Worm (Caenorhabditis elegans) whole organism, L1 larva: ENCODE data around the gene T24E12.10.

ENCODE experiments used
- C16A3.4 ChIP-seq: fragments of 150-350 bp; optimal IDR thresholded peaks from 2 replicates; lab custom pipeline; 2014; ENCODE audit warnings: missing biosample characterization, missing genetic modification characterization
- C34B4.2 ChIP-seq: sonication (generic microtip); optimal IDR thresholded peaks from 2 replicates; lab custom pipeline; 2017; ENCODE audit warnings: mild to moderate bottlenecking, missing genetic modification characterization, missing compliant biosample characterization
- F16B12.6 ChIP-seq: fragments of 150-350 bp; optimal IDR thresholded peaks from 2 replicates; lab custom pipeline; 2014; ENCODE audit warnings: missing biosample characterization, missing genetic modification characterization
- Y116A8C.19 ChIP-seq: sonication (generic microtip); optimal IDR thresholded peaks from 2 replicates; lab custom pipeline; 2016; ENCODE audit warnings: missing compliant biosample characterization, missing genetic modification characterization, borderline replicate concordance
- alr-1 ChIP-seq: fragments of 200-800 bp; sonication (Bioruptor generic); optimal IDR thresholded peaks from 2 replicates; lab custom pipeline; 2018; ENCODE audit warnings: borderline replicate concordance, mild to moderate bottlenecking, missing genetic modification characterization, missing compliant biosample characterization
- aly-2 ChIP-seq: fragments of 150-350 bp; optimal IDR thresholded peaks from 2 replicates; lab custom pipeline; 2014; ENCODE audit warnings: missing biosample characterization, missing genetic modification characterization
- ama-1 ChIP-seq: fragments of 150-350 bp; optimal IDR thresholded peaks from 2 replicates; lab custom pipeline; 2014
- blmp-1 ChIP-seq: fragments of 150-350 bp; optimal IDR thresholded peaks from 2 replicates; lab custom pipeline; 2014; ENCODE audit warnings: missing biosample characterization, missing genetic modification characterization
- ceh-63 ChIP-seq: fragments of 200-800 bp; sonication (Bioruptor generic); optimal IDR thresholded peaks from 2 replicates; lab custom pipeline; 2018; ENCODE audit warnings: mild to moderate bottlenecking, missing genetic modification characterization, missing compliant biosample characterization
- ceh-88 ChIP-seq: fragments of 200-800 bp; sonication (Bioruptor generic); IDR thresholded peaks from 2 replicates; pipeline ENCODE4 v1.3.6; 2022; ENCODE audit warnings: missing genetic modification characterization, missing compliant biosample characterization
- ceh-90 ChIP-seq: sonication (generic microtip); optimal IDR thresholded peaks from 2 replicates; lab custom pipeline; 2016; ENCODE audit warnings: missing genetic modification characterization, missing compliant biosample characterization
- ces-1 ChIP-seq: fragments of 150-350 bp; optimal IDR thresholded peaks from 2 replicates; lab custom pipeline; 2014; ENCODE audit warnings: missing biosample characterization, missing genetic modification reagents, missing genetic modification characterization
- dsc-1 ChIP-seq: sonication (generic microtip); optimal IDR thresholded peaks from 2 replicates; lab custom pipeline; 2016; ENCODE audit warnings: mild to moderate bottlenecking, missing genetic modification characterization, missing compliant biosample characterization
- efl-1 ChIP-seq, 4 experiments: fragments of 150-350 bp; optimal IDR thresholded peaks in 3 of 4; peaks in 1 of 4; 1 replicate in 1 of 4; 2 replicates in 3 of 4; lab custom pipeline; 2014; ENCODE audit warnings: missing biosample characterization in 2 of 4, missing genetic modification characterization in 2 of 4, missing genetic modification reagents in 2 of 4
- egl-27 ChIP-seq, 2 experiments: fragments of 150-350 bp in 1 of 2; sonication (generic microtip); optimal IDR thresholded peaks; 3 replicates each; lab custom pipeline; 2017 to 2018; ENCODE audit warnings: missing biosample characterization in 2 of 2, missing genetic modification characterization in 2 of 2, missing genetic modification reagents in 2 of 2
- elt-2 ChIP-seq: sonication (generic microtip); optimal IDR thresholded peaks from 2 replicates; lab custom pipeline; 2016; ENCODE audit warnings: missing genetic modification characterization, mild to moderate bottlenecking, inconsistent platforms, missing compliant biosample characterization, missing genetic modification reagents
- elt-3 ChIP-seq, 6 experiments: fragments of 150-350 bp in 1 of 6; sonication (generic microtip); optimal IDR thresholded peaks; 2 replicates each; lab custom pipeline; 2017 to 2018; ENCODE audit warnings: missing biosample characterization in 6 of 6, missing genetic modification characterization in 6 of 6, inconsistent platforms in 1 of 6
- fkh-4 ChIP-seq: sonication (generic microtip); optimal IDR thresholded peaks from 2 replicates; lab custom pipeline; 2016; ENCODE audit warnings: missing compliant biosample characterization, missing genetic modification characterization, borderline replicate concordance
- fkh-8 ChIP-seq: sonication (generic microtip); optimal IDR thresholded peaks from 2 replicates; lab custom pipeline; 2016; ENCODE audit warnings: mild to moderate bottlenecking, missing genetic modification characterization, missing compliant biosample characterization
- hpl-2 ChIP-seq: fragments of 150-350 bp; optimal IDR thresholded peaks from 2 replicates; lab custom pipeline; 2014; ENCODE audit warnings: missing biosample characterization, missing genetic modification reagents, missing genetic modification characterization
- irx-1 ChIP-seq: sonication (generic microtip); optimal IDR thresholded peaks from 2 replicates; lab custom pipeline; 2016; ENCODE audit warnings: missing genetic modification characterization, missing compliant biosample characterization
- jun-1 ChIP-seq: fragments of 150-350 bp; optimal IDR thresholded peaks from 2 replicates; lab custom pipeline; 2014; ENCODE audit warnings: missing biosample characterization, missing genetic modification reagents, missing genetic modification characterization
- lin-14 ChIP-seq: fragments of 200-800 bp; sonication (Bioruptor generic); optimal IDR thresholded peaks from 2 replicates; lab custom pipeline; 2018; ENCODE audit warnings: mild to moderate bottlenecking, missing genetic modification characterization, moderate library complexity, missing compliant biosample characterization
- lin-15B ChIP-seq: fragments of 150-350 bp; sonication (generic microtip); optimal IDR thresholded peaks from 3 replicates; lab custom pipeline; 2014; ENCODE audit warnings: missing biosample characterization, missing genetic modification characterization
- lin-35 ChIP-seq, 2 experiments: fragments of 150-350 bp; optimal IDR thresholded peaks; 2 replicates each; lab custom pipeline; 2014; ENCODE audit warnings: missing biosample characterization in 2 of 2, missing genetic modification characterization in 2 of 2, missing genetic modification reagents in 2 of 2
- lin-39 ChIP-seq: fragments of 150-350 bp; optimal IDR thresholded peaks from 2 replicates; lab custom pipeline; 2014; ENCODE audit warnings: missing biosample characterization, missing genetic modification reagents, missing genetic modification characterization
- lir-3 ChIP-seq: sonication (generic microtip); optimal IDR thresholded peaks from 2 replicates; lab custom pipeline; 2016; ENCODE audit warnings: mild to moderate bottlenecking, missing genetic modification characterization, moderate library complexity, missing compliant biosample characterization; ENCODE audit not compliant: poor library complexity
- mab-9 ChIP-seq: fragments of 200-800 bp; sonication (Bioruptor generic); IDR thresholded peaks from 2 replicates; pipeline ENCODE4 v1.3.6; 2022; ENCODE audit warnings: missing genetic modification reagents, missing genetic modification characterization, missing compliant biosample characterization
- mep-1 ChIP-seq: fragments of 150-350 bp; optimal IDR thresholded peaks from 2 replicates; lab custom pipeline; 2014; ENCODE audit warnings: missing biosample characterization, missing genetic modification characterization
- nhr-11 ChIP-seq: fragments of 150-350 bp; optimal IDR thresholded peaks from 2 replicates; lab custom pipeline; 2014; ENCODE audit warnings: missing biosample characterization, missing genetic modification characterization
- nhr-12 ChIP-seq: sonication (generic microtip); optimal IDR thresholded peaks from 2 replicates; lab custom pipeline; 2017; ENCODE audit warnings: missing biosample characterization, missing genetic modification characterization
- nhr-19 ChIP-seq: fragments of 200-800 bp; sonication (Bioruptor generic); conservative IDR thresholded peaks from 2 replicates; pipeline ENCODE4 v1.3.6; 2022; ENCODE audit warnings: missing genetic modification characterization, missing compliant biosample characterization
- nhr-20 ChIP-seq: sonication (generic microtip); optimal IDR thresholded peaks from 2 replicates; lab custom pipeline; 2016; ENCODE audit warnings: mild to moderate bottlenecking, missing genetic modification characterization, missing compliant biosample characterization
- nhr-28 ChIP-seq: fragments of 150-350 bp; optimal IDR thresholded peaks from 2 replicates; lab custom pipeline; 2014; ENCODE audit warnings: missing biosample characterization, missing genetic modification characterization
- nhr-47 ChIP-seq: sonication (generic microtip); optimal IDR thresholded peaks from 2 replicates; lab custom pipeline; 2016; ENCODE audit warnings: mild to moderate bottlenecking, missing genetic modification characterization, moderate library complexity, missing compliant biosample characterization
- nhr-84 ChIP-seq: sonication (generic microtip); optimal IDR thresholded peaks from 2 replicates; lab custom pipeline; 2017; ENCODE audit warnings: missing biosample characterization, missing genetic modification characterization
- nhr-90 ChIP-seq: sonication (generic microtip); optimal IDR thresholded peaks from 2 replicates; lab custom pipeline; 2016; ENCODE audit warnings: mild to moderate bottlenecking, missing genetic modification characterization, missing compliant biosample characterization; ENCODE audit not compliant: poor library complexity
- pqm-1 ChIP-seq: sonication (generic microtip); optimal IDR thresholded peaks from 3 replicates; lab custom pipeline; 2017; ENCODE audit warnings: missing biosample characterization, missing genetic modification characterization
- snpc-4 ChIP-seq: fragments of 150-350 bp; optimal IDR thresholded peaks from 2 replicates; lab custom pipeline; 2014; ENCODE audit warnings: missing biosample characterization, missing genetic modification characterization
- sox-4 ChIP-seq: sonication (generic microtip); optimal IDR thresholded peaks from 2 replicates; lab custom pipeline; 2016; ENCODE audit warnings: missing genetic modification characterization, missing compliant biosample characterization
- sptf-1 ChIP-seq: fragments of 150-350 bp; optimal IDR thresholded peaks from 2 replicates; lab custom pipeline; 2014; ENCODE audit warnings: missing biosample characterization, missing genetic modification characterization
- sup-37 ChIP-seq: fragments of 200-800 bp; sonication (Bioruptor generic); optimal IDR thresholded peaks from 2 replicates; lab custom pipeline; 2018; ENCODE audit warnings: mild to moderate bottlenecking, missing genetic modification characterization, missing compliant biosample characterization
- swsn-7 ChIP-seq: sonication (generic microtip); optimal IDR thresholded peaks from 2 replicates; lab custom pipeline; 2016; ENCODE audit warnings: missing genetic modification characterization, missing compliant biosample characterization
- unc-62 ChIP-seq: fragments of 150-350 bp; optimal IDR thresholded peaks from 2 replicates; lab custom pipeline; 2014; ENCODE audit warnings: missing biosample characterization, missing genetic modification reagents, missing genetic modification characterization
- unc-98 ChIP-seq: fragments of 200-800 bp; sonication (Bioruptor generic); IDR thresholded peaks from 2 replicates; pipeline ENCODE4 v1.3.6; 2022; ENCODE audit warnings: missing genetic modification characterization, missing compliant biosample characterization
- vab-15 ChIP-seq: sonication (generic microtip); optimal IDR thresholded peaks from 2 replicates; lab custom pipeline; 2017; ENCODE audit warnings: missing genotype, mild to moderate bottlenecking, missing genetic modification characterization, missing compliant biosample characterization
- xbp-1 ChIP-seq: sonication (generic microtip); optimal IDR thresholded peaks from 2 replicates; lab custom pipeline; 2016; ENCODE audit warnings: missing genetic modification characterization, missing compliant biosample characterization
- zip-4 ChIP-seq: fragments of 200-800 bp; sonication (Bioruptor generic); optimal IDR thresholded peaks from 2 replicates; lab custom pipeline; 2018; ENCODE audit warnings: mild to moderate bottlenecking, missing genetic modification characterization, moderate library complexity, missing compliant biosample characterization
- ztf-4 ChIP-seq: fragments of 150-350 bp; optimal IDR thresholded peaks from 2 replicates; lab custom pipeline; 2014; ENCODE audit warnings: missing biosample characterization, missing genetic modification characterization

T24E12.10 gene

DNA sequence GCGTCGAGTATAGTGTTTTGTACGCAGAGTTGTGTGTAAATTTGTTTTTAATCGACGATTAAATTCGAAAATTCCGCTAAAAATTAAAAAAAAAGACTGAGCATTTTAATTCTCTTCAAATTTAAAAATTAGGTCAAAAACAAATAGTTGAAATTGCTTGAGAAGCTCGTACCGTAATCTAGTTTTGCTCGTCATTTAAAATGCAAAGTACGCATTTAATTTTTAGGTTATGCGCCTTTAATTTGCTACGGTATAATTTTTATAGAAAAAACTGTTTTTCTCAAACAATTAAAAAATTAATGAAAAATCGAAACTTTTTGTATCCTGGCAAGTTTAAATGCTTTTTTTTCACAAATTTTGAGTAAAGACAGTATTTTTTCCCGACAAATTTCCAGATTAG lies 35.6 kb upstream of the T24E12.10 start:
- TF ChIP-seq jun-1 (tag; lab: Kevin White, UChicago), result no peak
- TF ChIP-seq lin-35 (GFP tag; optimal IDR thresholded peaks at IDR 0.05; lab: Kevin White, UChicago), result no peak
- no peak for TF ChIP-seq lir-3 (tag; lab: Kevin White, UChicago)
- TF ChIP-seq alr-1 (tag; lab: Kevin White, UChicago), result no peak
- TF ChIP-seq F16B12.6 (tag; lab: Kevin White, UChicago), result no peak
- TF ChIP-seq unc-62 (GFP tag; lab: Kevin White, UChicago), result no peak
- no peak for TF ChIP-seq vab-15 (tag; lab: Kevin White, UChicago)
- no peak for TF ChIP-seq nhr-11
- no peak for TF ChIP-seq lin-14 (GFP tag; lab: Kevin White, UChicago)
- no peak for TF ChIP-seq ceh-63 (GFP tag; lab: Kevin White, UChicago)
- TF ChIP-seq C16A3.4, result no peak
- TF ChIP-seq ztf-4 (tag; lab: Kevin White, UChicago), result no peak
- TF ChIP-seq hpl-2 (GFP tag; lab: Kevin White, UChicago), result no peak
- TF ChIP-seq, all 84 proteins: peak for 0

DNA sequence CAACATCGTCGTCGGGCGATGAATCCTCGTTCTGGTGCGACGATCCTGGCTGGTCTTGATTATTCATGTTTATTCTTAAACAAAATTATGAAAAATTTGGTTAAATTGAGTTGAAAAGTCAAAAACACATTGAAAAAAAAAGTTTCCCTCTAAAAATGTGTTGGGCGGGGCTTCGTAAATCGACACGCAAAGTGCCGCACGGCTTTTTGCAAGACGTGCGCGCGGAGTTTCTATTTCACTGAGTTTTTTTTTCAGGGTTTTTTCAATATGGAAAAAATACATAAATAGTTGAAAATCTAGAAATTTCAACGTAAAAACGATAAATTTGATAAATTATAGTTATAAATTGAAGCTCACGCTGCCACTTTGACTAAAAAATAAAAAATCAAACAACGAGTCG lies 35.1 kb upstream of the T24E12.10 start, which contains the start of gene F54D10.5:
F54D10.5 (minus strand) TSS at position 74 of the 400 bp plus-strand sequence.
- TF ChIP-seq ceh-90 (tag; lab: Kevin White, UChicago) (peak; percentile 15), fkh-4 (tag; lab: Kevin White, UChicago) (no peak), nhr-20 (peak; percentile 79), zip-4 (GFP tag; lab: Kevin White, UChicago) (peak; percentile 13), blmp-1 (tag; lab: Kevin White, UChicago) (no peak), lin-15B (tag; lab: Kevin White, UChicago) (peak; percentile 63), hpl-2 (GFP tag; lab: Kevin White, UChicago) (no peak), nhr-19 (GFP tag; lab: Robert Waterston, UW) (peak; percentile 82), C34B4.2 (tag; lab: Kevin White, UChicago) (no peak), sup-37 (GFP tag; lab: Kevin White, UChicago) (no peak), sptf-1 (no peak), unc-98 (GFP tag; lab: Robert Waterston, UW) (no peak), nhr-90 (tag; lab: Kevin White, UChicago) (peak; percentile 77), elt-2 (peak; percentile 73), efl-1 (optimal IDR thresholded peaks at IDR 0.05; lab: Kevin White, UChicago) (peak; percentile 81 to 95), efl-1 (GFP tag; optimal IDR thresholded peaks at IDR 0.05 in 1 of 2; lab: Kevin White, UChicago) (peak; percentile 91 to 99), sox-4 (tag; lab: Kevin White, UChicago) (no peak), snpc-4 (tag; lab: Kevin White, UChicago) (peak; percentile 59), xbp-1 (tag; lab: Kevin White, UChicago) (peak; percentile 81), irx-1 (no peak), Y116A8C.19 (no peak), pqm-1 (no peak), lin-14 (GFP tag; lab: Kevin White, UChicago) (peak; percentile 77), swsn-7 (tag; lab: Kevin White, UChicago) (peak; percentile 82), alr-1 (tag; lab: Kevin White, UChicago) (no peak), lin-39 (tag; lab: Kevin White, UChicago) (peak; percentile 69), nhr-12 (no peak), mab-9 (GFP tag; lab: Robert Waterston, UW) (peak; percentile 41; the same call in 1 of the 2 replicates), unc-62 (GFP tag; lab: Kevin White, UChicago) (no peak), ces-1 (GFP tag; lab: Kevin White, UChicago) (no peak), mep-1 (tag; lab: Kevin White, UChicago) (peak; percentile 71), ama-1 (lab: Kevin White, UChicago) (no peak), ceh-88 (peak; percentile 24; the same call in 1 of the 2 replicates), egl-27 (tag; optimal IDR thresholded peaks at IDR 0.05; lab: Kevin White, UChicago) (no peak), ceh-63 (GFP tag; lab: Kevin White, UChicago) (no peak), fkh-8 (peak; percentile 47), elt-3 (tag; optimal IDR thresholded peaks at IDR 0.05; lab: Kevin White, UChicago) (peak in 1 of 6 experiments; percentile 74), aly-2 (tag; lab: Kevin White, UChicago) (no peak), nhr-47 (tag; lab: Kevin White, UChicago) (peak; percentile 85), F16B12.6 (tag; lab: Kevin White, UChicago) (peak; percentile 68), nhr-84 (tag; lab: Kevin White, UChicago) (no peak), lir-3 (tag; lab: Kevin White, UChicago) (no peak), nhr-28 (no peak), C16A3.4 (peak; percentile 77), dsc-1 (no peak)
